Fruit fly (Drosophila melanogaster): ENCODE results near the gene CG8679.

CG8679 gene

DNA sequence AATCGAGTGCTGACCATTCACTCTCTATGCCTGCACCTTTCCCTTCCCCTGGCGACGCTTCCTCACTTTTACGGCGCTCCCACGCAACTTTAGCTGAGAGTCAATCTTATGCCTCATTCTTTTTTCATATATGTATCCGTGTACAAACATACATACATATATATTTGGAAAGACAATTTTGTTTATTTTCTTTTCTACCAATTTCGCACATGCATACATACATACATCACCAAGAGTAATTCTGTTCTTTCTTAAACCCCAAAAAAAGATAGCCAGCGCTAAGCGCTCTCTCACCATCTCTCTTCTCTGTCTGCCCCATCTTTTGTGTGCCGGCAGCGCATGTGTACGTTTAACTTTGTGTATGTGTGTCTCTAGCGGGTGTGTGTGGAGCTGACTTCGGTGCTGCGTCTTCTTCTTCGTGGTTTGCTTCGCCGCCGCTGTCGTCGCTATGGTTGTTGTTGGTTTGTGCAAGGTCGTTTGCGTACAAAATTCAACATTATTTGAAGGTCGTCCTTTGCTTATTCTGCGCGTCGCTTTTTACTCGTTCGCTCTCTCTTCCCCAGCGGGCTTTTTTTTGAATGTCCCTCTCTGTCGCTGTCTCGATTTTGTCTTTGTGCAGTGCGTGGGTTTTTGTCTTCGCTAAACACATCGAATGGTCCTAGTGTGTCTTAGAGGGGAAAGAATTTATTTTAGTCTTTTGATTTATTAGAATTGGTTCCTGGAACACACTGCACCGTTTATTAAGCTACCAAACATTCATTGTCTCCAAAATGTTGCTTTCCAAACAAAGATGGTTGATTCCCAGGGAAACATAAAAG lies 32.4 kb upstream of the CG8679 start (continued):
- peak; percentile 56 for TF ChIP-seq sug (tag; optimal IDR thresholded peaks at IDR 0.05)
- peak; percentile 96 for TF ChIP-seq cg (GFP tag; optimal IDR thresholded peaks at IDR 0.05)
- no peak for TF ChIP-seq sima (GFP tag; optimal IDR thresholded peaks at IDR 0.05)
- TF ChIP-seq CG8924 (tag; optimal IDR thresholded peaks at IDR 0.05) = peak; percentile 22
- no peak for TF ChIP-seq HLH4C (GFP tag; IDR thresholded peaks at IDR 0.05; ENCODE audit: partially characterized antibody)
- TF ChIP-seq CG9797 (GFP tag; optimal IDR thresholded peaks at IDR 0.05) = no peak
- peak; percentile 16 for TF ChIP-seq run (tag; optimal IDR thresholded peaks at IDR 0.05)
- TF ChIP-seq Blimp-1 (GFP tag; optimal IDR thresholded peaks at IDR 0.05) = no peak
- peak; percentile 49 for TF ChIP-seq nom (GFP tag; optimal IDR thresholded peaks at IDR 0.05)
- TF ChIP-seq pita (GFP tag; optimal IDR thresholded peaks at IDR 0.05) = peak; percentile 31
- TF ChIP-seq Vsx1 (GFP tag; optimal IDR thresholded peaks at IDR 0.05) = no peak
- TF ChIP-seq luna (GFP tag; optimal IDR thresholded peaks at IDR 0.05) = no peak
- TF ChIP-seq D19A (tag; optimal IDR thresholded peaks at IDR 0.05) = peak; percentile 33
- TF ChIP-seq Hr78 (GFP tag; optimal IDR thresholded peaks at IDR 0.05) = peak in 1 of 2 experiments; percentile 84
- TF ChIP-seq CG17385 (GFP tag; optimal IDR thresholded peaks at IDR 0.05) = peak; percentile 96
- TF ChIP-seq Scr (GFP tag; IDR thresholded peaks at IDR 0.05; ENCODE audit: partially characterized antibody) = peak; percentile 41; the same call in 1 of the 2 replicates
- peak; percentile 68 for TF ChIP-seq sd (tag; optimal IDR thresholded peaks at IDR 0.05)
- TF ChIP-seq disco-r (GFP tag; optimal IDR thresholded peaks at IDR 0.05) = no peak
- TF ChIP-seq CG12769 (tag; optimal IDR thresholded peaks at IDR 0.05) = peak; percentile 35
- TF ChIP-seq chm (GFP tag; IDR thresholded peaks at IDR 0.05) = 0 out of 2 replicates have a peak, but pooled peaks have one; percentile 48
- no peak for TF ChIP-seq CG13123 (GFP tag; optimal IDR thresholded peaks at IDR 0.05)
- peak; percentile 72 for TF ChIP-seq CG12155 (GFP tag; optimal IDR thresholded peaks at IDR 0.05)
- TF ChIP-seq CG1792 (GFP tag; optimal IDR thresholded peaks at IDR 0.05) = no peak
- TF ChIP-seq CTCF (GFP tag; optimal IDR thresholded peaks at IDR 0.05) = peak; percentile 55
- peak; percentile 76 for TF ChIP-seq corto (GFP tag; optimal IDR thresholded peaks at IDR 0.05)
- TF ChIP-seq tna (GFP tag; IDR thresholded peaks at IDR 0.05; ENCODE audit: partially characterized antibody) = 0 out of 2 replicates have a peak, but pooled peaks have one; percentile 20
- peak; percentile 41 for TF ChIP-seq CG13624 (GFP tag; optimal IDR thresholded peaks at IDR 0.05)
- peak; percentile 43 for TF ChIP-seq Med (GFP tag)
- TF ChIP-seq sob (GFP tag; IDR thresholded peaks at IDR 0.05) = 0 out of 2 replicates have a peak, but pooled peaks have one; percentile 21
- no peak for TF ChIP-seq CG1024 (GFP tag; IDR thresholded peaks at IDR 0.05)
- peak; percentile 22 for TF ChIP-seq dm (GFP tag; optimal IDR thresholded peaks at IDR 0.05)
- TF ChIP-seq abd-A (tag; optimal IDR thresholded peaks at IDR 0.05) = peak; percentile 91
- TF ChIP-seq CG32767 (GFP tag; IDR thresholded peaks at IDR 0.05) = peak; percentile 63; the same call in 1 of the 2 replicates
- TF ChIP-seq bowl (GFP tag; IDR thresholded peaks at IDR 0.05) = peak; percentile 34; the same call in 1 of the 2 replicates
- TF ChIP-seq CG13894 (tag; optimal IDR thresholded peaks at IDR 0.05) = peak; percentile 25
- peak; percentile 92 for TF ChIP-seq Deaf1 (tag; optimal IDR thresholded peaks at IDR 0.05)
- peak; percentile 17 for TF ChIP-seq CG17829 (tag; optimal IDR thresholded peaks at IDR 0.05)
- peak; percentile 5 for TF ChIP-seq CG11504 (tag; optimal IDR thresholded peaks at IDR 0.05)
- TF ChIP-seq CG8089 (GFP tag; optimal IDR thresholded peaks at IDR 0.05) = no peak
- peak; percentile 56; the same call in 1 of the 2 replicates for TF ChIP-seq CG13287 (GFP tag; IDR thresholded peaks at IDR 0.05; ENCODE audit: partially characterized antibody)
- TF ChIP-seq sna (GFP tag; IDR thresholded peaks at IDR 0.05; ENCODE audit: partially characterized antibody) = peak; percentile 35; the same call in 1 of the 2 replicates
- peak; percentile 68 for TF ChIP-seq CG34376 (GFP tag; optimal IDR thresholded peaks at IDR 0.05)
- TF ChIP-seq Oaz (GFP tag; IDR thresholded peaks at IDR 0.05) = no peak
- TF ChIP-seq chinmo (GFP tag; IDR thresholded peaks at IDR 0.05; ENCODE audit: partially characterized antibody) = peak; percentile 100
- TF ChIP-seq ewg (GFP tag; optimal IDR thresholded peaks at IDR 0.05) = peak; percentile 75
- no peak for TF ChIP-seq fu2 (GFP tag; optimal IDR thresholded peaks at IDR 0.05)
- TF ChIP-seq HmgZ (tag; optimal IDR thresholded peaks at IDR 0.05) = peak; percentile 24

Measured in whole organism, embryonic.